Fruit fly (Drosophila melanogaster) whole organism, embryonic: ENCODE measurements around the gene Argk1.

ENCODE experiments used
- Asciz ChIP-seq: fragments of 200-800 bp; sonication (Bioruptor generic); optimal IDR thresholded peaks from 2 replicates; lab custom pipeline; 2017; ENCODE audit warnings: missing biosample characterization, mild to moderate bottlenecking, missing genetic modification characterization, missing genetic modification reagents
- B-H2 ChIP-seq: fragments of 200-800 bp; sonication (Bioruptor generic); optimal IDR thresholded peaks from 2 replicates; lab custom pipeline; 2018; ENCODE audit warnings: missing biosample characterization, mild to moderate bottlenecking, missing genetic modification characterization
- CG10209 ChIP-seq: fragments of 200-800 bp; sonication (Bioruptor generic); optimal IDR thresholded peaks from 3 replicates; lab custom pipeline; 2017; ENCODE audit warnings: missing biosample characterization, mild to moderate bottlenecking, missing genetic modification characterization, missing genetic modification reagents
- CG11560 ChIP-seq: fragments of 200-800 bp; sonication (Bioruptor generic); IDR thresholded peaks from 3 replicates; pipeline ENCODE4 v1.3.6; 2022; ENCODE audit warnings: missing biosample characterization, missing genetic modification characterization
- CG12155 ChIP-seq: fragments of 200-800 bp; sonication (Bioruptor generic); optimal IDR thresholded peaks from 3 replicates; lab custom pipeline; 2016; ENCODE audit warnings: missing biosample characterization, missing genetic modification characterization
- CG12391 ChIP-seq: fragments of 200-800 bp; sonication (Bioruptor generic); optimal IDR thresholded peaks from 3 replicates; lab custom pipeline; 2018; ENCODE audit warnings: missing biosample characterization, mild to moderate bottlenecking, missing genetic modification characterization, moderate library complexity
- CG13123 ChIP-seq: fragments of 200-800 bp; sonication (Bioruptor generic); optimal IDR thresholded peaks from 2 replicates; lab custom pipeline; 2016; ENCODE audit warnings: missing biosample characterization, missing genetic modification characterization
- CG13296 ChIP-seq: fragments of 200-800 bp; sonication (Bioruptor generic); optimal IDR thresholded peaks from 3 replicates; lab custom pipeline; 2018; ENCODE audit warnings: missing biosample characterization, mild to moderate bottlenecking, missing genetic modification characterization
- CG15269 ChIP-seq: fragments of 200-800 bp; sonication (Bioruptor generic); optimal IDR thresholded peaks from 2 replicates; lab custom pipeline; 2018; ENCODE audit warnings: missing biosample characterization, mild to moderate bottlenecking, missing genetic modification characterization, moderate library complexity
- CG1603 ChIP-seq: fragments of 200-800 bp; sonication (Bioruptor generic); optimal IDR thresholded peaks from 2 replicates; lab custom pipeline; 2019; ENCODE audit warnings: missing biosample characterization, mild to moderate bottlenecking, missing genetic modification characterization, moderate library complexity
- CG16815 ChIP-seq: fragments of 200-800 bp; sonication (Bioruptor generic); optimal IDR thresholded peaks from 3 replicates; lab custom pipeline; 2017; ENCODE audit warnings: missing biosample characterization, mild to moderate bottlenecking, missing genetic modification characterization
- CG17385 ChIP-seq: fragments of 200-800 bp; sonication (Bioruptor generic); optimal IDR thresholded peaks from 3 replicates; lab custom pipeline; 2018; ENCODE audit warnings: missing biosample characterization, mild to moderate bottlenecking, missing genetic modification characterization
- CG18262 ChIP-seq: fragments of 200-800 bp; optimal IDR thresholded peaks from 3 replicates; lab custom pipeline; 2019; ENCODE audit warnings: missing biosample characterization, mild to moderate bottlenecking, missing genetic modification characterization, moderate library complexity
- CG2678 ChIP-seq: fragments of 200-800 bp; sonication (Bioruptor generic); optimal IDR thresholded peaks from 3 replicates; lab custom pipeline; 2019; ENCODE audit warnings: missing biosample characterization, mild to moderate bottlenecking, missing genetic modification characterization, moderate library complexity
- CG3281 ChIP-seq: fragments of 200-800 bp; sonication (Bioruptor generic); optimal IDR thresholded peaks from 3 replicates; lab custom pipeline; 2017; ENCODE audit warnings: missing biosample characterization, mild to moderate bottlenecking, missing genetic modification characterization
- CG5245 ChIP-seq: fragments of 200-800 bp; sonication (Bioruptor generic); optimal IDR thresholded peaks from 3 replicates; lab custom pipeline; 2016; ENCODE audit warnings: missing biosample characterization, missing genetic modification characterization
- CG6175 ChIP-seq: fragments of 200-800 bp; sonication (Bioruptor generic); IDR thresholded peaks from 3 replicates; pipeline ENCODE4 v1.3.6; 2022; ENCODE audit warnings: missing biosample characterization, missing genetic modification characterization
- CG8924 ChIP-seq: fragments of 200-800 bp; optimal IDR thresholded peaks from 3 replicates; lab custom pipeline; 2019; ENCODE audit warnings: missing biosample characterization, mild to moderate bottlenecking, missing genetic modification characterization, moderate library complexity
- CHES-1-like ChIP-seq: fragments of 200-800 bp; sonication (Bioruptor generic); optimal IDR thresholded peaks from 2 replicates; lab custom pipeline; 2016; ENCODE audit warnings: missing biosample characterization, missing genetic modification characterization
- CoRest ChIP-seq: fragments of 200-800 bp; sonication (Bioruptor generic); optimal IDR thresholded peaks from 3 replicates; lab custom pipeline; 2018; ENCODE audit warnings: missing biosample characterization, mild to moderate bottlenecking, missing genetic modification characterization, moderate library complexity
- Ets65A ChIP-seq: fragments of 200-800 bp; sonication (Bioruptor generic); peaks from one replicate; lab custom pipeline; 2016; ENCODE audit warnings: missing biosample characterization, missing genetic modification characterization
- HHEX ChIP-seq: fragments of 200-800 bp; sonication (Bioruptor generic); optimal IDR thresholded peaks from 3 replicates; lab custom pipeline; 2017; ENCODE audit warnings: missing biosample characterization, mild to moderate bottlenecking, missing genetic modification characterization, missing genetic modification reagents
- HLH54F ChIP-seq: fragments of 200-800 bp; sonication (Bioruptor generic); optimal IDR thresholded peaks from 3 replicates; lab custom pipeline; 2016; ENCODE audit warnings: missing biosample characterization, missing genetic modification characterization
- Hr39 ChIP-seq: fragments of >200 bp; optimal IDR thresholded peaks from 2 replicates; lab custom pipeline; 2017
- Hr51 ChIP-seq, 2 experiments: fragments of 200-800 bp; sonication (Bioruptor generic); optimal IDR thresholded peaks; 2 replicates in 1 of 2; 3 replicates in 1 of 2; lab custom pipeline; 2016 to 2018; ENCODE audit warnings: missing biosample characterization in 2 of 2, missing genetic modification characterization in 2 of 2, mild to moderate bottlenecking in 1 of 2, moderate library complexity in 1 of 2
- Neu2 ChIP-seq: fragments of 200-800 bp; sonication (Bioruptor generic); optimal IDR thresholded peaks from 3 replicates; lab custom pipeline; 2016; ENCODE audit warnings: missing biosample characterization, missing genetic modification characterization, borderline replicate concordance
- Nf-YB ChIP-seq: fragments of 200-800 bp; sonication (Bioruptor generic); optimal IDR thresholded peaks from 3 replicates; lab custom pipeline; 2019; ENCODE audit warnings: missing biosample characterization, mild to moderate bottlenecking, missing genetic modification characterization, moderate library complexity
- Nf-YC ChIP-seq: fragments of 200-800 bp; optimal IDR thresholded peaks from 3 replicates; lab custom pipeline; 2019; ENCODE audit warnings: missing biosample characterization, mild to moderate bottlenecking, missing genetic modification characterization, moderate library complexity
- PHDP ChIP-seq: fragments of 200-800 bp; sonication (Bioruptor generic); optimal IDR thresholded peaks from 3 replicates; lab custom pipeline; 2018; ENCODE audit warnings: missing biosample characterization, mild to moderate bottlenecking, missing genetic modification characterization, moderate library complexity
- Ssrp ChIP-seq: fragments of 200-800 bp; sonication (Bioruptor generic); optimal IDR thresholded peaks from 2 replicates; lab custom pipeline; 2018; ENCODE audit warnings: missing biosample characterization, mild to moderate bottlenecking, missing genetic modification characterization, moderate library complexity
- Xbp1 ChIP-seq: fragments of 200-800 bp; sonication (Bioruptor generic); optimal IDR thresholded peaks from 3 replicates; lab custom pipeline; 2016; ENCODE audit warnings: missing biosample characterization, mild to moderate bottlenecking, missing genetic modification characterization
- bcd ChIP-seq: fragments of 200-800 bp; sonication (Bioruptor generic); optimal IDR thresholded peaks from 2 replicates; lab custom pipeline; 2017; ENCODE audit warnings: missing biosample characterization, mild to moderate bottlenecking, missing genetic modification characterization
- bsh ChIP-seq, 2 experiments: fragments of 200-800 bp; sonication (Bioruptor generic); optimal IDR thresholded peaks; 2 replicates each; lab custom pipeline; 2017 to 2018; ENCODE audit warnings: mild to moderate bottlenecking in 2 of 2, missing biosample characterization in 2 of 2, missing genetic modification characterization in 2 of 2, moderate library complexity in 1 of 2
- disco-r ChIP-seq: fragments of 200-800 bp; sonication (Bioruptor generic); optimal IDR thresholded peaks from 2 replicates; lab custom pipeline; 2016; ENCODE audit warnings: missing biosample characterization, missing genetic modification characterization
- dm ChIP-seq: fragments of 200-800 bp; sonication (Bioruptor generic); optimal IDR thresholded peaks from 3 replicates; lab custom pipeline; 2016; ENCODE audit warnings: missing biosample characterization, missing genetic modification characterization
- dpn ChIP-seq, 2 experiments: fragments of 200-800 bp; sonication (Bioruptor generic); optimal IDR thresholded peaks; 3 replicates each; lab custom pipeline; 2016; ENCODE audit warnings: missing biosample characterization in 2 of 2, missing genetic modification characterization in 2 of 2
- emc ChIP-seq: fragments of 200-800 bp; sonication (Bioruptor generic); optimal IDR thresholded peaks from 2 replicates; lab custom pipeline; 2016; ENCODE audit warnings: missing biosample characterization, missing genetic modification characterization
- eve ChIP-seq, 2 experiments: fragments of >200 bp; optimal IDR thresholded peaks; 2 replicates each; lab custom pipeline; 2017; ENCODE audit warnings: missing biosample characterization in 2 of 2, missing genetic modification characterization in 2 of 2
- fd3F ChIP-seq: fragments of 200-800 bp; sonication (Bioruptor generic); optimal IDR thresholded peaks from 2 replicates; lab custom pipeline; 2018; ENCODE audit warnings: missing biosample characterization, mild to moderate bottlenecking, missing genetic modification characterization, moderate library complexity
- gcm ChIP-seq: fragments of 200-800 bp; sonication (Bioruptor generic); optimal IDR thresholded peaks from 2 replicates; lab custom pipeline; 2019; ENCODE audit warnings: missing biosample characterization, mild to moderate bottlenecking, missing genetic modification characterization, moderate library complexity
- grau ChIP-seq: fragments of 200-800 bp; optimal IDR thresholded peaks from 3 replicates; lab custom pipeline; 2019; ENCODE audit warnings: missing biosample characterization, mild to moderate bottlenecking, missing genetic modification characterization, moderate library complexity
- gsb-n ChIP-seq: fragments of 200-800 bp; sonication (Bioruptor generic); optimal IDR thresholded peaks from 3 replicates; lab custom pipeline; 2018; ENCODE audit warnings: missing biosample characterization, mild to moderate bottlenecking, missing genetic modification characterization
- h ChIP-seq: fragments of >200 bp; optimal IDR thresholded peaks from 2 replicates; lab custom pipeline; 2017
- lmd ChIP-seq: fragments of 200-800 bp; sonication (Bioruptor generic); IDR thresholded peaks from 2 replicates; pipeline ENCODE4 v1.3.6; 2022; ENCODE audit warnings: missing biosample characterization, missing genetic modification characterization
- nmo ChIP-seq: fragments of 200-800 bp; sonication (Bioruptor generic); optimal IDR thresholded peaks from 2 replicates; lab custom pipeline; 2018; ENCODE audit warnings: missing biosample characterization, mild to moderate bottlenecking, missing genetic modification characterization, moderate library complexity
- otp ChIP-seq: fragments of 200-800 bp; sonication (Bioruptor generic); IDR thresholded peaks from 3 replicates; pipeline ENCODE4, ENCODE4 v1.3.6; 2022; ENCODE audit warnings: missing biosample characterization, missing genetic modification characterization
- row ChIP-seq: fragments of 200-800 bp; sonication (Bioruptor generic); IDR thresholded peaks from 3 replicates; pipeline ENCODE4 v1.3.6; 2022; ENCODE audit warnings: missing biosample characterization, missing genetic modification characterization
- stc ChIP-seq: fragments of 200-800 bp; sonication (Bioruptor generic); IDR thresholded peaks from 2 replicates; pipeline ENCODE4 v1.3.6; 2022; ENCODE audit warnings: missing biosample characterization, missing genetic modification characterization
- unpg ChIP-seq: fragments of 200-800 bp; sonication (Bioruptor generic); optimal IDR thresholded peaks from 3 replicates; lab custom pipeline; 2018; ENCODE audit warnings: missing biosample characterization, mild to moderate bottlenecking, missing genetic modification characterization, moderate library complexity
- zen ChIP-seq: fragments of 200-800 bp; sonication (Bioruptor generic); optimal IDR thresholded peaks from 3 replicates; lab custom pipeline; 2018; ENCODE audit warnings: missing biosample characterization, mild to moderate bottlenecking, missing genetic modification characterization, moderate library complexity

Gene Argk1

DNA sequence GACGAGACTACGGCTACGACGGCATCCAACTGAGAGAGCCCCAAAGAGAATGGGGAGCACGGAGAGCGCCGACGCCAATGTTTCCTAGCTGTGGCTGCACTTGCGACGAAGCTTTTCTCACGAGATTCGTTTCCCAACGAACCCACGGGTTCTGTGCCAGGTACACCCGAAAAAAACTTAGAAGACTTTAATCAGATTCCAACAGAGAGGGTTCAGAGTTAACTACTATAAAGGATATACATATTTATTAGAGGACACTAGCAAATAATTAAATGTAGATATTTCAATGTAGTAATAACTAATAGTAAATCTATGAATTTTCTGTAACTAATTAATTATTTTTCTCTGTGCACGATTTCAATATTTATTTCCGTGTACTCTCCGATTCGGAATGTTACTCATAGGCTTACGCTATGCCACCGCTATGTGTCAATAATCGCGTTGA, at the start of gene Argk1 (continued):
- TF ChIP-seq CG15269 (peak; percentile 73), unpg (GFP tag; lab: Kevin White, UChicago) (peak; percentile 43), CG12391 (tag; lab: Kevin White, UChicago) (peak; percentile 71), CG8924 (tag; lab: Kevin White, UChicago) (peak; percentile 76), CG3281 (GFP tag; lab: Kevin White, UChicago) (peak; percentile 41), CG6175 (GFP tag; lab: Robert Waterston, UW) (no peak), CG16815 (GFP tag; lab: Kevin White, UChicago) (peak; percentile 11), dpn (GFP tag; optimal IDR thresholded peaks at IDR 0.05; lab: Kevin White, UChicago) (peak; percentile 28 to 63), disco-r (GFP tag; lab: Kevin White, UChicago) (no peak), gsb-n (tag; lab: Kevin White, UChicago) (no peak), bsh (GFP tag; optimal IDR thresholded peaks at IDR 0.05; lab: Kevin White, UChicago) (peak in 1 of 2 experiments; percentile 28), HLH54F (peak; percentile 39), CG5245 (GFP tag; lab: Kevin White, UChicago) (no peak), CG13123 (GFP tag; lab: Kevin White, UChicago) (peak; percentile 1), HHEX (GFP tag; lab: Kevin White, UChicago) (no peak), lmd (GFP tag; lab: Robert Waterston, UW) (peak; percentile 58), Ets65A (GFP tag; lab: Kevin White, UChicago) (peak; percentile 46), CG10209 (GFP tag; lab: Kevin White, UChicago) (peak; percentile 56), CG11560 (tag; lab: Robert Waterston, UW) (0 out of 3 replicates have a peak, but pooled peaks have one; percentile 45), eve (GFP tag; optimal IDR thresholded peaks at IDR 0.05; lab: Kevin White, UChicago) (peak in 1 of 2 experiments; percentile 61), row (GFP tag; lab: Robert Waterston, UW) (peak; percentile 79), h (lab: Kevin White, UChicago) (no peak), Nf-YC (tag; lab: Kevin White, UChicago) (peak; percentile 38), Xbp1 (GFP tag; lab: Kevin White, UChicago) (peak; percentile 58), Asciz (no peak), CHES-1-like (no peak), CG12155 (GFP tag; lab: Kevin White, UChicago) (peak; percentile 60), nmo (GFP tag; lab: Kevin White, UChicago) (peak; percentile 52), bcd (GFP tag; lab: Kevin White, UChicago) (peak; percentile 10), zen (tag; lab: Kevin White, UChicago) (no peak), CG13296 (GFP tag; lab: Kevin White, UChicago) (peak; percentile 3), stc (GFP tag; lab: Robert Waterston, UW) (peak; percentile 48; the same call in 1 of the 2 replicates), CG18262 (tag; lab: Kevin White, UChicago) (peak; percentile 38), dm (GFP tag; lab: Kevin White, UChicago) (no peak), Ssrp (tag; lab: Kevin White, UChicago) (peak; percentile 9), grau (tag; lab: Kevin White, UChicago) (peak; percentile 80), Hr39 (no peak), PHDP (peak; percentile 82), Hr51 (GFP tag; optimal IDR thresholded peaks at IDR 0.05; lab: Kevin White, UChicago) (peak; percentile 3 to 82), B-H2 (peak; percentile 30), fd3F (GFP tag; lab: Kevin White, UChicago) (peak; percentile 36), CG1603 (peak; percentile 12), gcm (no peak), otp (0 out of 3 replicates have a peak, but pooled peaks have one; percentile 22), emc (GFP tag; lab: Kevin White, UChicago) (no peak), CG2678 (tag; lab: Kevin White, UChicago) (peak; percentile 62), CG17385 (peak; percentile 43), CoRest (tag; lab: Kevin White, UChicago) (peak; percentile 74), Neu2 (no peak), Nf-YB (GFP tag; lab: Kevin White, UChicago) (peak; percentile 24)
